Fruit fly (Drosophila melanogaster) whole organism, pupa: ENCODE measurements around the gene CG8034.

Source experiments
- CG10348 ChIP-seq: fragments of 200-800 bp; sonication (Bioruptor generic); IDR thresholded peaks from 2 replicates; pipeline ENCODE4 v1.3.6; 2022; ENCODE audit warnings: missing biosample characterization, missing genetic modification characterization
- CG13204 ChIP-seq: fragments of 200-800 bp; sonication (Bioruptor generic); optimal IDR thresholded peaks from 2 replicates; lab custom pipeline; 2018; ENCODE audit warnings: missing biosample characterization, mild to moderate bottlenecking, missing genetic modification characterization, moderate library complexity
- CG15710 ChIP-seq: fragments of 200-800 bp; sonication (Bioruptor generic); optimal IDR thresholded peaks from 2 replicates; lab custom pipeline; 2018; ENCODE audit warnings: missing biosample characterization, mild to moderate bottlenecking, missing genetic modification characterization, moderate library complexity
- CG32121 ChIP-seq: fragments of 200-800 bp; sonication (Bioruptor generic); IDR thresholded peaks from 2 replicates; pipeline ENCODE4 v1.3.6; 2022; ENCODE audit warnings: missing biosample characterization, missing genetic modification characterization
- Ets98B ChIP-seq: fragments of 200-800 bp; sonication (Bioruptor generic); IDR thresholded peaks from 2 replicates; pipeline ENCODE4 v1.3.6; 2022; ENCODE audit warnings: missing biosample characterization, missing genetic modification characterization
- Pif1A ChIP-seq: fragments of 200-800 bp; sonication (Bioruptor generic); optimal IDR thresholded peaks from 3 replicates; lab custom pipeline; 2016; ENCODE audit warnings: missing biosample characterization, missing genetic modification characterization
- Pif1B ChIP-seq: fragments of 200-800 bp; sonication (Bioruptor generic); optimal IDR thresholded peaks from 3 replicates; lab custom pipeline; 2016; ENCODE audit warnings: missing biosample characterization, missing genetic modification characterization

- no peak for TF ChIP-seq CG15710 (tag; lab: Kevin White, UChicago)
- TF ChIP-seq Pif1B (GFP tag; lab: Kevin White, UChicago), result no peak
- no peak for TF ChIP-seq Ets98B
- no peak for TF ChIP-seq Pif1A (GFP tag; lab: Kevin White, UChicago)
- TF ChIP-seq CG13204 (GFP tag; lab: Kevin White, UChicago), result no peak
- no peak for TF ChIP-seq CG10348
- no peak for TF ChIP-seq CG32121 (GFP tag; lab: Robert Waterston, UW)
Observed at dm6 chrX:19249339-19249738, 48.6 kb downstream of the CG8034 start.
